Fruit fly (Drosophila melanogaster): ENCODE data around the gene Arl2.

Gene Arl2

DNA sequence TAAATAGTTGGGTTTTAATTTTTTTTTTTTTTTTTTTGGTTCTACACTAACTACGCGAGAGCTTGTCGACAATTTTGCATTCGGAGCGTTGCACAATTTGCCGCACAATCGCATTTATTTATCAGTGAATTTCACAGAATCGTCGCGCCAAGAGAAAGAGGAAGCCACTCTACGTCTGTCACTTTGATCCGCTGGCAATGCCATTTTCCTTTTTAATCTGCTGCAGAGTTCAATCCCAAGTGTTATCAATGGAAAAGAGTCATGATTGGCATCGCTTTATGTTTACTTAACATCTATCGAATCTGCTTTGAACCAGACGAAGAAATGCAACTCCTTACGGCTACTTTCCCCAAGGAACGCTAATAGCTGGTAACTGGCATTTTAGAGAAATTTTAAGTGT lies 11.3 kb upstream of the Arl2 start:
- TF ChIP-seq rn (GFP tag; IDR thresholded peaks at IDR 0.05) = no peak
- no peak for TF ChIP-seq Snoo (tag; optimal IDR thresholded peaks at IDR 0.05)
- TF ChIP-seq EcR (GFP tag; optimal IDR thresholded peaks at IDR 0.05) = peak; percentile 16
- TF ChIP-seq Ets98B (GFP tag; IDR thresholded peaks at IDR 0.05) = no peak
- no peak for TF ChIP-seq CG10348 (GFP tag; IDR thresholded peaks at IDR 0.05)
- no peak for TF ChIP-seq CG14655 (GFP tag; optimal IDR thresholded peaks at IDR 0.05)

DNA sequence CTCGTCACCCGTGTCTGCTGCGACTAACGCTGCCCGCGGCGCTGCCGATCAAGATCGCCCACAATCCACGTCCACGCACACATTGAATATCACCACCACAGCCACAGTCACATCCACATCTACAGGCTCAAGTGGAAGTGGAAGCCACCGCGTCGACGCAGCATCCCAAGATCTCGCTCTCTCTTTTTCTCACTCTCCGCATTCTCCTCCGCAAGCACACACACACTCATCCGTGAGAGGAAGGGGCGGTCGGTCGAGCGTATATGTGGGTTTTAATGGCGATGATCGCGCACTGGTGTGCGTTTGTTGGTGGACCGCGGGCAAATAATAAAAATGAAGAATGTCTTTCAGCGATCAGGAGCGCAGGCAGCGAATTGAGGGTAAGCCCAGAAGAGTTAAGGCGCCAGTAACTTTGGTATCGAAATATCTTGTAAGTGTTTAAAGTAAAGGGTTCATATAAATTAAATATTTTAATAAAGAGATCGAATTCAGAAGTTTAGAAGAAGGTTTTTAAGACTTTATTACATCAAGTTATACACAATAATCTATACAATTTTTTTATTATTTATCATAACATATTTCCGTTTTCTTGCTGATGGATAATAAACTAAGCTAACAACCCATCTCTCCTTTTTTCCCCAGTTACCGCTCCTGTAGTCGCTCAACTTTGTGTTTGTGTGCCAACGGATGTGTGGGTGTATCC lies 7.0 kb upstream of the Arl2 start, which contains the start of gene Poxm:
Gene Poxm (minus strand): TSS at position 25 of the 703 bp plus-strand sequence.
- TF ChIP-seq CG10348 (GFP tag; IDR thresholded peaks at IDR 0.05) (peak; percentile 90), CG13204 (GFP tag; optimal IDR thresholded peaks at IDR 0.05) (peak; percentile 74), rn (GFP tag; IDR thresholded peaks at IDR 0.05) (peak; percentile 87), CG17806 (tag; optimal IDR thresholded peaks at IDR 0.05) (peak; percentile 94), CG32121 (GFP tag; IDR thresholded peaks at IDR 0.05) (peak; percentile 93), CG12605 (GFP tag; IDR thresholded peaks at IDR 0.05) (peak; percentile 74), Pif1B (GFP tag; optimal IDR thresholded peaks at IDR 0.05) (peak; percentile 91), Snoo (tag; optimal IDR thresholded peaks at IDR 0.05) (peak; percentile 95), CG9948 (tag; optimal IDR thresholded peaks at IDR 0.05) (peak; percentile 95), fd96Ca (GFP tag; IDR thresholded peaks at IDR 0.05) (peak; percentile 91), EcR (GFP tag; optimal IDR thresholded peaks at IDR 0.05) (no peak), CG34367 (tag; optimal IDR thresholded peaks at IDR 0.05) (peak; percentile 90), CG15710 (tag; optimal IDR thresholded peaks at IDR 0.05) (peak; percentile 97), CG8301 (tag; optimal IDR thresholded peaks at IDR 0.05) (peak; percentile 96), D1 (tag; optimal IDR thresholded peaks at IDR 0.05) (peak; percentile 93), CG4496 (GFP tag; IDR thresholded peaks at IDR 0.05) (peak; percentile 90), CG8159 (tag; optimal IDR thresholded peaks at IDR 0.05) (peak; percentile 98), CG14655 (GFP tag; optimal IDR thresholded peaks at IDR 0.05) (peak; percentile 99), gl (tag; optimal IDR thresholded peaks at IDR 0.05) (peak; percentile 76), Pif1A (GFP tag; optimal IDR thresholded peaks at IDR 0.05) (peak; percentile 89), Ets98B (GFP tag; IDR thresholded peaks at IDR 0.05) (peak; percentile 86)

DNA sequence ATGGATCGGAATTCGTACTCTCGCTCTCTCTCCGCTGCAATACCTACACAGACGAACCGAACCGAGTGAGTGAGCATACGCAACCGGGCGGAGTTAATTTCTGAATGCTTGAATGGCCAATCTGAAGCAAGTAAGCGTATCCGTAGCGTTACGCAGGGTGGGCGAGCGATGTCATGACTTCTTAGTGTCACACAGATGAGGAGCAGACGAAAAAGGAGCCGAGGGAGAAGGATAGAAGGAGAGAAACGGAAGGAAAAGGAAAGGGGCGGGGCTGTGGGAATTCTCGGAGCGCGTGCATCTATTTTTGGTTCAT lies 6.5 kb upstream of the Arl2 start:
- TF ChIP-seq CG4496 (GFP tag; IDR thresholded peaks at IDR 0.05) = no peak
- TF ChIP-seq CG34367 (tag; optimal IDR thresholded peaks at IDR 0.05) = no peak
- no peak for TF ChIP-seq CG8301 (tag; optimal IDR thresholded peaks at IDR 0.05)
- no peak for TF ChIP-seq CG17806 (tag; optimal IDR thresholded peaks at IDR 0.05)
- no peak for TF ChIP-seq fd96Ca (GFP tag; IDR thresholded peaks at IDR 0.05)
- TF ChIP-seq gl (tag; optimal IDR thresholded peaks at IDR 0.05) = no peak
- TF ChIP-seq Ets98B (GFP tag; IDR thresholded peaks at IDR 0.05) = no peak
- no peak for TF ChIP-seq D1 (tag; optimal IDR thresholded peaks at IDR 0.05)
- no peak for TF ChIP-seq CG14655 (GFP tag; optimal IDR thresholded peaks at IDR 0.05)

DNA sequence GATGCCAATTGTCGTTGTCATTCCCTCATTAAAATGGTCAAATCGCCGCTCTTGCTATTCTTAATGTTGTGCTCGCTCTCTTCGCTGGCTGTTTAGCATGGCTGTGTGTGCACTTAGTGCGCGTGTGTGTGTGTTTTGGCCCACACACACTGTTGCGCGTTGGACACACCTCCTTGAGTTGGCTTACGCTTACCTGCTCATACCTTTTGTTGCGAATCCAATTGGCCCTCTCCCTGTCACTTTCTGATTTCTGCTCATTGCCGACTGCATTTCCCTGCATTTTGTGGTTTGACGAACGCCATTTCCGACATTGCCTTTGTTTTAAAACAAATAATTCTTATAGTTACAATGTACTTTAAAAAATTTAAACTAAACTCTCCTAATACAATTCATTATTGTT lies 5.9 kb upstream of the Arl2 start:
- TF ChIP-seq CG34367 (tag; optimal IDR thresholded peaks at IDR 0.05) (no peak), fd96Ca (GFP tag; IDR thresholded peaks at IDR 0.05) (0 out of 3 replicates have a peak, but pooled peaks have one; percentile 28)

DNA sequence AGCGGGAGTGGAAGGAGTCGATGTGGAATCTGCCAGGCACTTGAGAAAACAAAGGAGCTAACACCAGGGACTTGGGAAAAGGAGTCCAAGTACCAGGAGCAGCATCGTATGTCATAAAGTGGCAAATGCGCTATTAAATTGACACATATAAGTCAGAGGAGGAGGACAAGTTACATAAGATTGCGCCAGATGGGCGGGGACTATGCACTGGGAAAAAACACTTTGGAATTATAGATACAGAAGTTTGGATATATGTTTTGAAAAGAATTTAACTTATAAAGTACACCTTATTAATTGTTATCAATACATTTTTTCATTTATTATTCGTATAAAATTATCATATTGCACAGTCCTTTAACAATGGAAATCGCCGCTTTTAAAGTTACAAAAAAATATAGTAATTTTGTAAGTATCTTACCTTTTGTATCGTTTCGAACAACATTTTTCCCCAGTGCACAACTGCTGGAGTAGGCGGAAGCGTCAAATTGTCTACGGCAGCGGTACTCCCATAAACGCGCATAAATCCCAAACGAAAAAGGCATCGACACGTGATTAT lies 4.8 kb upstream of the Arl2 start:
- TF ChIP-seq Pif1B (GFP tag; optimal IDR thresholded peaks at IDR 0.05) (no peak), rn (GFP tag; IDR thresholded peaks at IDR 0.05) (no peak), CG8301 (tag; optimal IDR thresholded peaks at IDR 0.05) (no peak), CG32121 (GFP tag; IDR thresholded peaks at IDR 0.05) (no peak), Pif1A (GFP tag; optimal IDR thresholded peaks at IDR 0.05) (no peak), CG10348 (GFP tag; IDR thresholded peaks at IDR 0.05) (no peak), CG9948 (tag; optimal IDR thresholded peaks at IDR 0.05) (no peak), gl (tag; optimal IDR thresholded peaks at IDR 0.05) (no peak), CG15710 (tag; optimal IDR thresholded peaks at IDR 0.05) (no peak), Ets98B (GFP tag; IDR thresholded peaks at IDR 0.05) (no peak), EcR (GFP tag; optimal IDR thresholded peaks at IDR 0.05) (no peak), CG8159 (tag; optimal IDR thresholded peaks at IDR 0.05) (no peak), CG14655 (GFP tag; optimal IDR thresholded peaks at IDR 0.05) (no peak), CG13204 (GFP tag; optimal IDR thresholded peaks at IDR 0.05) (no peak), D1 (tag; optimal IDR thresholded peaks at IDR 0.05) (no peak), Snoo (tag; optimal IDR thresholded peaks at IDR 0.05) (no peak), CG12605 (GFP tag; IDR thresholded peaks at IDR 0.05) (no peak)

DNA sequence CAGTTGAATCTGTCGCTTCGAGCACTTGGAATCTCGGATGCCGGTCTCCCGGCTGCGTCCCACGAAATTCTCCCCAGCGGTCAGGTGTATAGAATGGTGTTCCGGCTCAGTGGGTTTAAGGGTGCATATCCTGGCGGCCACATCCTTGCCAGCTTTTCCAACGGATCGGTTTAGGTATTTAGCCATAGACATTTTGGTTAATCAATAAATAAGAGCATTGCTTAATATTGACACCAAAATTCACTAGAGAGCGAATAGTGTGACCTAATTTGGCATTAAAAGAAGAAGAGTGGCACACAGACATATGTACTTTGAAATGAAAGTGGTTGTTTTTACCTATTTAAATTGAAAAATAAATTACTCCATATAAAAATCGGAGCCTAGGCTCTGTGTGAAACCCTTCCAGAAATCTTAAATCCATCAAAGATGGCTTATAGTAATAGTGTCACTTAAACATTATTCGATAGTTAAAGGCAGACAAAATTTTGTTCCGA lies 2.4 kb downstream of the Arl2 start, which contains the start of the genes PNKP and COX7AL:
Gene PNKP (minus strand): TSS at position 266 of the 494 bp plus-strand sequence.
Gene COX7AL (plus strand): TSS at position 419 of the 494 bp plus-strand sequence.
- TF ChIP-seq EcR (GFP tag; optimal IDR thresholded peaks at IDR 0.05) (no peak), D1 (tag; optimal IDR thresholded peaks at IDR 0.05) (no peak), fd96Ca (GFP tag; IDR thresholded peaks at IDR 0.05) (no peak), Ets98B (GFP tag; IDR thresholded peaks at IDR 0.05) (no peak), Snoo (tag; optimal IDR thresholded peaks at IDR 0.05) (no peak), CG15710 (tag; optimal IDR thresholded peaks at IDR 0.05) (no peak)

All from whole organism, pupa.